Fruit fly (Drosophila melanogaster): ENCODE results near the gene H2.0.

H2.0 gene

dm6 chr2L:6046865-6047264, 27.7 kb upstream of the H2.0 start:
- TF ChIP-seq Snoo (tag; optimal IDR thresholded peaks at IDR 0.05) (no peak), CG32121 (GFP tag; IDR thresholded peaks at IDR 0.05) (no peak), CG34367 (tag; optimal IDR thresholded peaks at IDR 0.05) (no peak), Pif1B (GFP tag; optimal IDR thresholded peaks at IDR 0.05) (no peak), EcR (GFP tag; optimal IDR thresholded peaks at IDR 0.05) (no peak), CG8301 (tag; optimal IDR thresholded peaks at IDR 0.05) (no peak), rn (GFP tag; IDR thresholded peaks at IDR 0.05) (no peak)

DNA sequence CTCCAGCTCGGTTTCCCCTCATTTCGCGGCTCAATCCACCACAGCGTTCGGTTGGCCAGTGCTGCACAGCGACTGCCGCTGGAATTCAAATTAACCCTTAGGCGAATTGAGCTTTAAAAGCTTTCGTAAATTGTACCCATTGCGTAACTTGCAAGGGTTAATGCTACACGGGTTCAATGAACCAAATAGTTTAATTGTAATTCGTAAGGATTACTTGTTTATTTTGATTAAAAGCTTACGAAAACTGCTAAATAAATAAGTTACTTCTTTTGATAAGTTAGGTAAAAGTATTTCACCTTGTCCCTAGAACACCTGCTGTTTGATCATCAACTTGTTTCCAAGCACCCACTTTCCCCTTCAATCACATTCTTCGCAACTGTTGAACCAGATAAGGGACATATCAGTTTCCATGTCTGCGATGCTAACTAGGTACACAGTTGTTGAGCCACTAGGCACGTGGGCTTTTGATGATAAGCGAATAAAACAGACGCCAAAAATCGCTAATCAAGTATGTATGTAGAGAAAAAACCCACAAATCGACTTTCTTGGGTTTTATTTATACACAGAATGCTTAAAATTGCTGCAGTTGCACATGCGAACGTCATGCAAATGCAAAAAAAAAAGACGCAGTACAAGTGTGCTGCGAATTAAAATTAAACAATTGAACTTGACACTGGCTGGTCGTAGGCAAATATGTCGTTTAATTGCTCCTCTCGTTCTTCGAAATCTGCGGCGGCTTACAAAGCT, 26.9 kb upstream of the H2.0 start, which contains the start of gene Pfas:
Pfas (minus strand) TSS at position 79 of the 747 bp plus-strand sequence.
- peak; percentile 53 for TF ChIP-seq CG15710 (tag; optimal IDR thresholded peaks at IDR 0.05)
- peak; percentile 28 for TF ChIP-seq CG34367 (tag; optimal IDR thresholded peaks at IDR 0.05)
- TF ChIP-seq CG4496 (GFP tag; IDR thresholded peaks at IDR 0.05), result peak; percentile 60; the same call in 1 of the 3 replicates
- peak; percentile 35 for TF ChIP-seq CG9948 (tag; optimal IDR thresholded peaks at IDR 0.05)
- peak; percentile 46 for TF ChIP-seq Snoo (tag; optimal IDR thresholded peaks at IDR 0.05)
- peak; percentile 50 for TF ChIP-seq CG8301 (tag; optimal IDR thresholded peaks at IDR 0.05)
- TF ChIP-seq fd96Ca (GFP tag; IDR thresholded peaks at IDR 0.05), result peak; percentile 68; the same call in 2 of the 3 replicates
- TF ChIP-seq Ets98B (GFP tag; IDR thresholded peaks at IDR 0.05), result peak; percentile 65
- no peak for TF ChIP-seq CG14655 (GFP tag; optimal IDR thresholded peaks at IDR 0.05)
- peak; percentile 51 for TF ChIP-seq CG17806 (tag; optimal IDR thresholded peaks at IDR 0.05)
- TF ChIP-seq CG32121 (GFP tag; IDR thresholded peaks at IDR 0.05), result peak; percentile 61
- peak; percentile 96 for TF ChIP-seq EcR (GFP tag; optimal IDR thresholded peaks at IDR 0.05)
- TF ChIP-seq CG12605 (GFP tag; IDR thresholded peaks at IDR 0.05), result no peak
- TF ChIP-seq gl (tag; optimal IDR thresholded peaks at IDR 0.05), result peak; percentile 3
- peak; percentile 50 for TF ChIP-seq CG8159 (tag; optimal IDR thresholded peaks at IDR 0.05)
- TF ChIP-seq Pif1A (GFP tag; optimal IDR thresholded peaks at IDR 0.05), result no peak

DNA sequence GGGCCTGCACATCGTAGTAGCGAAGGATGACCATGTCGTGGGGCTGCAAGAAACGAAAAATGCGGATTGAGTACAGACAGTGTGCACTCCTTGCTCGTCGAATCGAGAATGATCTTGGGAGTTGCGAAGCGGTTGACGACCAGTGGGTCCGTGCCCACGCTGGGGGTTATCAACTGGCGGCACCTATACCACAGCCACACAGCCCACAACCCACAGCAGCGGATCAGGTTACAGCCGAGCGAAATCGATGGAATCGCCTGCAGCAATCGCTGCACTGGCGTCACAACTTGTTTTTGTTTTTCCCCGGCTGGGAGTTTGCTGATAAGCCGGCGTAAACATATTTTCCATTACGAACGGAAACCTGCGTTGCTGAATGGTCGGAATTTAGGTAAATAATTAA, 26.3 kb upstream of the H2.0 start:
- no peak for TF ChIP-seq CG4496 (GFP tag; IDR thresholded peaks at IDR 0.05)
- no peak for TF ChIP-seq CG12605 (GFP tag; IDR thresholded peaks at IDR 0.05)
- no peak for TF ChIP-seq CG34367 (tag; optimal IDR thresholded peaks at IDR 0.05)
- TF ChIP-seq Snoo (tag; optimal IDR thresholded peaks at IDR 0.05), result no peak
- no peak for TF ChIP-seq CG8159 (tag; optimal IDR thresholded peaks at IDR 0.05)
- no peak for TF ChIP-seq Ets98B (GFP tag; IDR thresholded peaks at IDR 0.05)

DNA sequence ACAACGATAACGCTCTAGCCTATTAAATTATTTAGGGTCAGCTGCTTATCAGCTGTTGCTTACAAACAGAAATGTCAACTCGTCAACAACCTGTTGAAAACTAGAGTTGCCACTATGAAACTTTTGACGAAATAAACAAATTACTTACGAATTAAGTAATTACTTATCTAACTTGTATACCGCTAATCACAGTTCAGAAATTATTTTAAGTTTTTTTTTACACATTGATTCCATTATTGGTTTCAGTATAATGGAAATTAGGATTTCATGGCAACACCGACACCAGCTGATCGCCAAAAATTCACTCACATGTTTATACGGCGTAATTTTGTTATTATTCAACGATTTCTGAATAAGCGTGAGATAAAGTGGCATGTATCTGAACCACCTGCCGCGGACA, 18.6 kb upstream of the H2.0 start, which contains the start of the genes CG9117 and CG31643:
CG9117 (minus strand) TSS at position 73 of the 400 bp plus-strand sequence.
CG31643 (plus strand) TSS at position 288 of the 400 bp plus-strand sequence.
- TF ChIP-seq CG8159 (tag; optimal IDR thresholded peaks at IDR 0.05) (no peak), gl (tag; optimal IDR thresholded peaks at IDR 0.05) (no peak), CG32121 (GFP tag; IDR thresholded peaks at IDR 0.05) (no peak), CG9948 (tag; optimal IDR thresholded peaks at IDR 0.05) (peak; percentile 24), CG12605 (GFP tag; IDR thresholded peaks at IDR 0.05) (peak; percentile 78; the same call in 1 of the 2 replicates), CG13204 (GFP tag; optimal IDR thresholded peaks at IDR 0.05) (no peak), CG17806 (tag; optimal IDR thresholded peaks at IDR 0.05) (peak; percentile 39), Pif1B (GFP tag; optimal IDR thresholded peaks at IDR 0.05) (no peak), Ets98B (GFP tag; IDR thresholded peaks at IDR 0.05) (peak; percentile 41), CG15710 (tag; optimal IDR thresholded peaks at IDR 0.05) (peak; percentile 68), EcR (GFP tag; optimal IDR thresholded peaks at IDR 0.05) (no peak), Pif1A (GFP tag; optimal IDR thresholded peaks at IDR 0.05) (no peak), CG4496 (GFP tag; IDR thresholded peaks at IDR 0.05) (no peak; the same call in 2 of the 3 replicates), rn (GFP tag; IDR thresholded peaks at IDR 0.05) (no peak), CG10348 (GFP tag; IDR thresholded peaks at IDR 0.05) (no peak), CG8301 (tag; optimal IDR thresholded peaks at IDR 0.05) (no peak), CG34367 (tag; optimal IDR thresholded peaks at IDR 0.05) (no peak), CG14655 (GFP tag; optimal IDR thresholded peaks at IDR 0.05) (no peak), D1 (tag; optimal IDR thresholded peaks at IDR 0.05) (no peak), Snoo (tag; optimal IDR thresholded peaks at IDR 0.05) (peak; percentile 8), fd96Ca (GFP tag; IDR thresholded peaks at IDR 0.05) (no peak)

- TF ChIP-seq gl (tag; optimal IDR thresholded peaks at IDR 0.05) (no peak), CG13204 (GFP tag; optimal IDR thresholded peaks at IDR 0.05) (no peak), rn (GFP tag; IDR thresholded peaks at IDR 0.05) (no peak), Snoo (tag; optimal IDR thresholded peaks at IDR 0.05) (no peak), D1 (tag; optimal IDR thresholded peaks at IDR 0.05) (no peak), CG9948 (tag; optimal IDR thresholded peaks at IDR 0.05) (no peak)
Observed at dm6 chr2L:6036710-6037109, 17.5 kb upstream of the H2.0 start, which contains the start of gene mtm. Gene mtm (minus strand): TSS chr2L:6037015.

DNA sequence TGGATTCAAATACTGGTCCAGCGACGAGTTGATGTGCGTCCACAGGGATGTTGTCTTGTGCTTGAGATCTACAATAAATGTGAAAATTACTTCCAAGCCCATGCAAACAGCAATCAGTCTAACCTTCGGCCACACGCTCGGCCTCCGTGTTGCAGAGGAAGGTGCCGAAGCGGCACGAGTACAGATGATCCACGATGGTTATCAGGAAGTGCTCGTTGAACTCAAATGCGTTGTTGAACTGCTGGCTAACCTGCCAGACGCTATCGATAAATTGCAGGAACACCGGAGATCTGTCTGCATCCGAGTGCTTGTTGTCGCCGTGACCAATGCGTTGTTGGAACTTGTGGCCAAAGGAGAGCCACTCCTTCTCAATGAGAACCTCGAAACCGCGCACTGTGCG, 16.0 kb upstream of the H2.0 start:
- TF ChIP-seq CG32121 (GFP tag; IDR thresholded peaks at IDR 0.05) (no peak), CG8301 (tag; optimal IDR thresholded peaks at IDR 0.05) (no peak), Snoo (tag; optimal IDR thresholded peaks at IDR 0.05) (no peak), rn (GFP tag; IDR thresholded peaks at IDR 0.05) (no peak), CG14655 (GFP tag; optimal IDR thresholded peaks at IDR 0.05) (no peak), CG9948 (tag; optimal IDR thresholded peaks at IDR 0.05) (no peak), CG15710 (tag; optimal IDR thresholded peaks at IDR 0.05) (no peak), fd96Ca (GFP tag; IDR thresholded peaks at IDR 0.05) (no peak), CG4496 (GFP tag; IDR thresholded peaks at IDR 0.05) (no peak)
